Fruit fly (Drosophila melanogaster): ENCODE measurements around the gene Qtzl.

Qtzl gene

dm6 chr2L:12026458-12027431, 31.2 kb downstream of the Qtzl start (continued):
- TF ChIP-seq klu (GFP tag; IDR thresholded peaks at IDR 0.05) = 0 out of 2 replicates have a peak, but pooled peaks have one; percentile 13
- TF ChIP-seq sob (GFP tag; IDR thresholded peaks at IDR 0.05) = peak; percentile 45
- TF ChIP-seq CG13296 (GFP tag; optimal IDR thresholded peaks at IDR 0.05) = peak; percentile 32
- TF ChIP-seq Nf-YC (tag; optimal IDR thresholded peaks at IDR 0.05) = peak; percentile 52
- no peak for TF ChIP-seq sna (GFP tag; IDR thresholded peaks at IDR 0.05; ENCODE audit: partially characterized antibody)
- TF ChIP-seq cato (GFP tag; optimal IDR thresholded peaks at IDR 0.05; ENCODE audit: borderline replicate concordance) = peak; percentile 29
- no peak for TF ChIP-seq tup (GFP tag; optimal IDR thresholded peaks at IDR 0.05)
- no peak for TF ChIP-seq CG33213 (GFP tag; optimal IDR thresholded peaks at IDR 0.05)
- peak; percentile 29; the same call in 1 of the 3 replicates for TF ChIP-seq ase (GFP tag; IDR thresholded peaks at IDR 0.05)
- peak; percentile 39 for TF ChIP-seq sd (tag; optimal IDR thresholded peaks at IDR 0.05)
- TF ChIP-seq CG31224 (GFP tag; IDR thresholded peaks at IDR 0.05) = peak; percentile 41; the same call in 1 of the 2 replicates
- no peak for TF ChIP-seq pum (GFP tag; optimal IDR thresholded peaks at IDR 0.05)
- peak; percentile 44 for TF ChIP-seq ewg (GFP tag; optimal IDR thresholded peaks at IDR 0.05)
- no peak for TF ChIP-seq tap (tag; optimal IDR thresholded peaks at IDR 0.05)
- TF ChIP-seq CG42726 (GFP tag; IDR thresholded peaks at IDR 0.05; ENCODE audit: partially characterized antibody) = no peak
- TF ChIP-seq unc-4 (GFP tag; IDR thresholded peaks at IDR 0.05; ENCODE audit: partially characterized antibody) = no peak; the same call in 1 of the 2 replicates
- peak; percentile 68 for TF ChIP-seq CG1602 (GFP tag; optimal IDR thresholded peaks at IDR 0.05)
- TF ChIP-seq CG6854 (GFP tag; optimal IDR thresholded peaks at IDR 0.05) = no peak
- no peak for TF ChIP-seq CG12071 (GFP tag; optimal IDR thresholded peaks at IDR 0.05)
- TF ChIP-seq Tbp (GFP tag; optimal IDR thresholded peaks at IDR 0.05) = no peak
- peak; percentile 50 for TF ChIP-seq lilli (GFP tag; optimal IDR thresholded peaks at IDR 0.05)
- TF ChIP-seq CG6654 (GFP tag; optimal IDR thresholded peaks at IDR 0.05) = peak; percentile 34
- TF ChIP-seq CG4328 (GFP tag; optimal IDR thresholded peaks at IDR 0.05) = peak; percentile 34
- peak; percentile 63 for TF ChIP-seq org-1 (GFP tag; optimal IDR thresholded peaks at IDR 0.05)
- TF ChIP-seq CG7963 (GFP tag; IDR thresholded peaks at IDR 0.05; ENCODE audit: partially characterized antibody) = no peak
- TF ChIP-seq pzg (GFP tag; optimal IDR thresholded peaks at IDR 0.05) = peak; percentile 3
- peak; percentile 5 for TF ChIP-seq Atf3 (GFP tag; optimal IDR thresholded peaks at IDR 0.05)
- no peak for TF ChIP-seq eve (GFP tag; optimal IDR thresholded peaks at IDR 0.05)
- peak; percentile 65 for TF ChIP-seq Ssrp (tag; optimal IDR thresholded peaks at IDR 0.05)
- peak; percentile 52 for TF ChIP-seq PHDP (tag; optimal IDR thresholded peaks at IDR 0.05)
- TF ChIP-seq ap (GFP tag; IDR thresholded peaks at IDR 0.05) = no peak
- TF ChIP-seq Hr51 (GFP tag; optimal IDR thresholded peaks at IDR 0.05) = peak in 1 of 2 experiments; percentile 75
- TF ChIP-seq dan (GFP tag; IDR thresholded peaks at IDR 0.05) = no peak
- TF ChIP-seq CG7928 (GFP tag; optimal IDR thresholded peaks at IDR 0.05) = no peak
- TF ChIP-seq Neu2 (GFP tag; optimal IDR thresholded peaks at IDR 0.05; ENCODE audit: borderline replicate concordance) = no peak
- peak; percentile 34 for TF ChIP-seq CG10654 (GFP tag; optimal IDR thresholded peaks at IDR 0.05)
- 0 out of 3 replicates have a peak, but pooled peaks have one; percentile 47 for TF ChIP-seq CG3726 (GFP tag; IDR thresholded peaks at IDR 0.05)
- peak; percentile 54 for TF ChIP-seq Max (GFP tag; optimal IDR thresholded peaks at IDR 0.05)
- TF ChIP-seq CG15073 (GFP tag; optimal IDR thresholded peaks at IDR 0.05) = peak; percentile 28
- no peak for TF ChIP-seq CG8089 (GFP tag; optimal IDR thresholded peaks at IDR 0.05)
- no peak; the same call in 1 of the 2 replicates for TF ChIP-seq danr (GFP tag; IDR thresholded peaks at IDR 0.05)
- TF ChIP-seq tll (GFP tag; optimal IDR thresholded peaks at IDR 0.05) = no peak
- TF ChIP-seq CG7786 (GFP tag; optimal IDR thresholded peaks at IDR 0.05) = peak; percentile 32
- peak; percentile 75 for TF ChIP-seq CG30403 (GFP tag; optimal IDR thresholded peaks at IDR 0.05)
- TF ChIP-seq corto (GFP tag; optimal IDR thresholded peaks at IDR 0.05) = peak; percentile 22
- TF ChIP-seq so (GFP tag; IDR thresholded peaks at IDR 0.05) = peak; percentile 39; the same call in 1 of the 3 replicates
- TF ChIP-seq oc (tag; optimal IDR thresholded peaks at IDR 0.05) = peak; percentile 36

Measured in whole organism, embryonic.